Fruit fly (Drosophila melanogaster) whole organism, prepupa: ENCODE results near the gene Atat.

Experiments
- Blimp-1 ChIP-seq: fragments of 200-800 bp; sonication (Bioruptor generic); optimal IDR thresholded peaks from 3 replicates; lab custom pipeline; 2017; ENCODE audit warnings: missing biosample characterization, missing genetic modification characterization, mild to moderate bottlenecking, moderate library complexity, missing genetic modification reagents
- CG10631 ChIP-seq: fragments of 200-800 bp; sonication (Bioruptor generic); optimal IDR thresholded peaks from 2 replicates; lab custom pipeline; 2016; ENCODE audit warnings: missing biosample characterization, missing genetic modification characterization
- CG10669 ChIP-seq: fragments of 200-800 bp; sonication (Bioruptor generic); optimal IDR thresholded peaks from 3 replicates; lab custom pipeline; 2018; ENCODE audit warnings: missing biosample characterization, mild to moderate bottlenecking, missing genetic modification characterization, moderate library complexity
- CG11294 ChIP-seq: fragments of 200-800 bp; sonication (Bioruptor generic); IDR thresholded peaks from 2 replicates; pipeline ENCODE4 v1.3.6; 2022; ENCODE audit warnings: missing biosample characterization, missing genetic modification characterization
- CG11762 ChIP-seq: fragments of 200-800 bp; sonication (Bioruptor generic); optimal IDR thresholded peaks from 3 replicates; lab custom pipeline; 2016; ENCODE audit warnings: missing biosample characterization, missing genetic modification characterization; ENCODE audit not compliant: insufficient read depth
- CG15336 ChIP-seq: fragments of 200-800 bp; sonication (Bioruptor generic); IDR thresholded peaks from 2 replicates; pipeline ENCODE4 v1.3.6; 2022; ENCODE audit warnings: missing biosample characterization, missing genetic modification characterization
- CG1621 ChIP-seq: fragments of 200-800 bp; sonication (Bioruptor generic); optimal IDR thresholded peaks from 3 replicates; lab custom pipeline; 2018; ENCODE audit warnings: missing biosample characterization, mild to moderate bottlenecking, missing genetic modification characterization
- CG16779 ChIP-seq: fragments of 200-800 bp; sonication (Bioruptor generic); optimal IDR thresholded peaks from 3 replicates; lab custom pipeline; 2017; ENCODE audit warnings: missing biosample characterization, mild to moderate bottlenecking, missing genetic modification characterization
- CG3032 ChIP-seq: fragments of 200-800 bp; optimal IDR thresholded peaks from 2 replicates; lab custom pipeline; 2019; ENCODE audit warnings: missing biosample characterization, mild to moderate bottlenecking, missing genetic modification characterization, moderate library complexity
- CG31627 ChIP-seq: fragments of 200-800 bp; sonication (Bioruptor generic); optimal IDR thresholded peaks from 3 replicates; lab custom pipeline; 2016; ENCODE audit warnings: missing biosample characterization, missing genetic modification characterization
- CG34406 ChIP-seq: fragments of 200-800 bp; sonication (Bioruptor generic); optimal IDR thresholded peaks from 3 replicates; lab custom pipeline; 2016; ENCODE audit warnings: missing biosample characterization, missing genetic modification characterization
- CG3919 ChIP-seq: fragments of 200-800 bp; sonication (Bioruptor generic); optimal IDR thresholded peaks from 3 replicates; lab custom pipeline; 2016; ENCODE audit warnings: missing biosample characterization, missing genetic modification characterization
- CG6163 ChIP-seq: fragments of 200-800 bp; sonication (Bioruptor generic); IDR thresholded peaks from 3 replicates; pipeline ENCODE4 v1.3.6; 2022; ENCODE audit warnings: missing biosample characterization, missing genetic modification characterization
- CG6276 ChIP-seq: fragments of 200-800 bp; sonication (Bioruptor generic); optimal IDR thresholded peaks from 2 replicates; lab custom pipeline; 2017; ENCODE audit warnings: missing biosample characterization, mild to moderate bottlenecking, missing genetic modification characterization
- CG6808 ChIP-seq: fragments of 200-800 bp; sonication (Bioruptor generic); optimal IDR thresholded peaks from 3 replicates; lab custom pipeline; 2017; ENCODE audit warnings: missing biosample characterization, missing genetic modification characterization, mild to moderate bottlenecking, moderate library complexity, missing genetic modification reagents
- CG6854 ChIP-seq: fragments of 200-800 bp; sonication (Bioruptor generic); optimal IDR thresholded peaks from 2 replicates; lab custom pipeline; 2017; ENCODE audit warnings: missing biosample characterization, mild to moderate bottlenecking, missing genetic modification characterization
- CG8119 ChIP-seq: fragments of 200-800 bp; sonication (Bioruptor generic); IDR thresholded peaks from 3 replicates; pipeline ENCODE4 v1.3.6; 2022; ENCODE audit warnings: missing biosample characterization, missing genetic modification characterization
- CG8632 ChIP-seq: fragments of 200-800 bp; sonication (Bioruptor generic); optimal IDR thresholded peaks from 3 replicates; lab custom pipeline; 2016; ENCODE audit warnings: missing biosample characterization, missing genetic modification characterization
- CG9139 ChIP-seq: fragments of 200-800 bp; sonication (Bioruptor generic); optimal IDR thresholded peaks from 3 replicates; lab custom pipeline; 2017; ENCODE audit warnings: missing biosample characterization, mild to moderate bottlenecking, missing genetic modification characterization
- Eip75B ChIP-seq: fragments of 200-800 bp; sonication (Bioruptor generic); optimal IDR thresholded peaks from 3 replicates; lab custom pipeline; 2016; ENCODE audit warnings: missing biosample characterization, missing genetic modification characterization
- Eip78C ChIP-seq: fragments of 200-800 bp; sonication (Bioruptor generic); peaks from one replicate; lab custom pipeline; 2016; ENCODE audit warnings: missing biosample characterization, missing genetic modification characterization
- Ets96B ChIP-seq: fragments of 200-800 bp; optimal IDR thresholded peaks from 2 replicates; lab custom pipeline; 2019; ENCODE audit warnings: missing biosample characterization, mild to moderate bottlenecking, missing genetic modification characterization, moderate library complexity
- Gug ChIP-seq: fragments of 200-800 bp; sonication (Bioruptor generic); IDR thresholded peaks from 2 replicates; pipeline ENCODE4 v1.3.6; 2022; ENCODE audit warnings: missing biosample characterization, missing genetic modification characterization
- Hr38 ChIP-seq: sonication (Bioruptor generic); optimal IDR thresholded peaks from 2 replicates; lab custom pipeline; 2016; ENCODE audit warnings: missing biosample characterization, missing genetic modification characterization
- Hr4 ChIP-seq: fragments of 200-800 bp; sonication (Bioruptor generic); optimal IDR thresholded peaks from 3 replicates; lab custom pipeline; 2016; ENCODE audit warnings: missing biosample characterization, missing genetic modification characterization
- Lpt ChIP-seq: fragments of 200-800 bp; sonication (Bioruptor generic); optimal IDR thresholded peaks from 3 replicates; lab custom pipeline; 2016; ENCODE audit warnings: missing biosample characterization, missing genetic modification characterization
- Met ChIP-seq: fragments of 200-800 bp; sonication (Bioruptor generic); optimal IDR thresholded peaks from 3 replicates; lab custom pipeline; 2016; ENCODE audit warnings: missing biosample characterization, missing genetic modification characterization
- OdsH ChIP-seq: fragments of 200-800 bp; sonication (Bioruptor generic); optimal IDR thresholded peaks from 3 replicates; lab custom pipeline; 2016; ENCODE audit warnings: missing biosample characterization, missing genetic modification characterization
- Smox ChIP-seq: fragments of 200-800 bp; sonication (Bioruptor generic); optimal IDR thresholded peaks from 3 replicates; lab custom pipeline; 2016; ENCODE audit warnings: missing biosample characterization, missing genetic modification characterization
- Sox102F ChIP-seq: fragments of 200-800 bp; sonication (Bioruptor generic); optimal IDR thresholded peaks from 2 replicates; lab custom pipeline; 2016; ENCODE audit warnings: missing biosample characterization, mild to moderate bottlenecking, missing genetic modification characterization
- Sox14 ChIP-seq: fragments of 200-800 bp; sonication (Bioruptor generic); optimal IDR thresholded peaks from 3 replicates; lab custom pipeline; 2016; ENCODE audit warnings: missing biosample characterization, missing genetic modification characterization
- Sox15 ChIP-seq: fragments of 200-800 bp; sonication (Bioruptor generic); optimal IDR thresholded peaks from 3 replicates; lab custom pipeline; 2016; ENCODE audit warnings: missing biosample characterization, missing genetic modification characterization
- achi ChIP-seq: fragments of 200-800 bp; sonication (Bioruptor generic); optimal IDR thresholded peaks from 3 replicates; lab custom pipeline; 2016; ENCODE audit warnings: missing biosample characterization, missing genetic modification characterization
- dac ChIP-seq: fragments of 200-800 bp; sonication (Bioruptor generic); optimal IDR thresholded peaks from 2 replicates; lab custom pipeline; 2017; ENCODE audit warnings: missing biosample characterization, mild to moderate bottlenecking, missing genetic modification characterization
- dsx ChIP-seq: fragments of 200-800 bp; optimal IDR thresholded peaks from 3 replicates; lab custom pipeline; 2019; ENCODE audit warnings: missing biosample characterization, mild to moderate bottlenecking, missing genetic modification characterization, moderate library complexity; ENCODE audit not compliant: poor library complexity, severe bottlenecking
- eg ChIP-seq: fragments of 200-800 bp; sonication (Bioruptor generic); IDR thresholded peaks from 3 replicates; pipeline ENCODE4 v1.3.6; 2022; ENCODE audit warnings: missing biosample characterization, missing genetic modification characterization
- fd85E ChIP-seq: fragments of 200-800 bp; sonication (Bioruptor generic); optimal IDR thresholded peaks from 3 replicates; lab custom pipeline; 2016; ENCODE audit warnings: missing biosample characterization, missing genetic modification characterization
- net ChIP-seq: fragments of 200-800 bp; sonication (Bioruptor generic); optimal IDR thresholded peaks from 3 replicates; lab custom pipeline; 2016; ENCODE audit warnings: missing biosample characterization, missing genetic modification characterization
- pdm3 ChIP-seq: fragments of 200-800 bp; sonication (Bioruptor generic); optimal IDR thresholded peaks from 3 replicates; lab custom pipeline; 2016; ENCODE audit warnings: missing biosample characterization, missing genetic modification characterization
- spab ChIP-seq: fragments of 200-800 bp; sonication (Bioruptor generic); optimal IDR thresholded peaks from 2 replicates; lab custom pipeline; 2017; ENCODE audit warnings: missing biosample characterization, mild to moderate bottlenecking, missing genetic modification characterization, missing genetic modification reagents
- ss ChIP-seq, 2 experiments: fragments of 200-800 bp; sonication (Bioruptor generic); optimal IDR thresholded peaks; 2 replicates in 1 of 2; 3 replicates in 1 of 2; lab custom pipeline; 2017 to 2018; ENCODE audit warnings: mild to moderate bottlenecking in 2 of 2, missing biosample characterization in 2 of 2, missing genetic modification characterization in 2 of 2, moderate library complexity in 1 of 2
- svp ChIP-seq: fragments of 200-800 bp; sonication (Bioruptor generic); peaks from one replicate; lab custom pipeline; 2016; ENCODE audit warnings: missing biosample characterization, missing genetic modification characterization
- topi ChIP-seq: fragments of 200-800 bp; sonication (Bioruptor generic); optimal IDR thresholded peaks from 3 replicates; lab custom pipeline; 2016; ENCODE audit warnings: missing biosample characterization, missing genetic modification characterization
- vri ChIP-seq: fragments of 200-800 bp; sonication (Bioruptor generic); optimal IDR thresholded peaks from 3 replicates; lab custom pipeline; 2016; ENCODE audit warnings: missing biosample characterization, mild to moderate bottlenecking, missing genetic modification characterization

Atat gene

dm6 chr3L:9370907-9371365, 55.6 kb downstream of the Atat start, which contains the start of gene Fdx1 (continued):
- TF ChIP-seq CG6854 (GFP tag; lab: Kevin White, UChicago) = no peak
- TF ChIP-seq CG9139 (GFP tag; lab: Kevin White, UChicago) = no peak
- TF ChIP-seq CG10631 (GFP tag; lab: Kevin White, UChicago) = no peak
- TF ChIP-seq Eip75B (GFP tag; lab: Kevin White, UChicago) = peak; percentile 30
- peak; percentile 14 for TF ChIP-seq net
- TF ChIP-seq Hr4 (GFP tag; lab: Kevin White, UChicago) = no peak
- peak; percentile 33 for TF ChIP-seq topi (GFP tag; lab: Kevin White, UChicago)

DNA sequence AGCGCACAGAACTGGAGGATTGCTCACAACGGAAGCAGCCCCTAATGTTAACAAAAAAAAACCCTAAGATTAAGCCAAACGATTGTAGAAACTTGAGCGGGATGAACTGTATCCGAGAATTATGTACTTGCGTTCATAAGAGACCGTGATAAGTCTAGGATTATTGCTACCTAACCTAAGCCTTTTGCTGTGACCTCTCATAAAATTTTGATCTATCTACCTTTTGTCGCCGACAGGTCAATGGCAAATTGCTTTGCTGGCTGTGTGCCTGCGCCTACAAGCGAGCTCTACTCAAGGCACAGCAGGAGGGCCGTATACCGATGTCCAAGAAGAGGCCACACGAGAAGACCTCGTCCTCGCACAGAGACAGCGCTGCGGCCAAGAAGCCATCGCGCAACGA, 57.9 kb downstream of the Atat start:
- TF ChIP-seq svp (GFP tag; lab: Kevin White, UChicago) (peak; percentile 77), CG15336 (GFP tag; lab: Robert Waterston, UW) (no peak)

- TF ChIP-seq pdm3 (GFP tag; lab: Kevin White, UChicago) (no peak), ss (GFP tag; optimal IDR thresholded peaks at IDR 0.05; lab: Kevin White, UChicago) (peak; percentile 78 to 81), CG34406 (GFP tag; lab: Kevin White, UChicago) (peak; percentile 20), CG3032 (tag; lab: Kevin White, UChicago) (peak; percentile 8), CG8119 (peak; percentile 72; the same call in 2 of the 3 replicates), Eip78C (GFP tag; lab: Kevin White, UChicago) (peak; percentile 27), fd85E (GFP tag; lab: Kevin White, UChicago) (no peak), Lpt (GFP tag; lab: Kevin White, UChicago) (no peak), svp (GFP tag; lab: Kevin White, UChicago) (no peak), Hr38 (GFP tag; lab: Kevin White, UChicago) (no peak), spab (peak; percentile 59), OdsH (no peak), Ets96B (tag; lab: Kevin White, UChicago) (peak; percentile 24), Gug (GFP tag; lab: Robert Waterston, UW) (no peak), CG16779 (tag; lab: Kevin White, UChicago) (peak; percentile 84), CG8632 (no peak), CG6854 (GFP tag; lab: Kevin White, UChicago) (peak; percentile 54), CG10669 (GFP tag; lab: Kevin White, UChicago) (peak; percentile 46), Sox15 (GFP tag; lab: Kevin White, UChicago) (no peak), CG6276 (GFP tag; lab: Kevin White, UChicago) (peak; percentile 88), CG1621 (tag; lab: Kevin White, UChicago) (peak; percentile 41), CG31627 (no peak), dac (GFP tag; lab: Kevin White, UChicago) (peak; percentile 26), CG6163 (GFP tag; lab: Robert Waterston, UW) (peak; percentile 59; the same call in 1 of the 3 replicates), Sox102F (GFP tag; lab: Kevin White, UChicago) (no peak), dsx (GFP tag; lab: Kevin White, UChicago) (peak; percentile 41), CG15336 (GFP tag; lab: Robert Waterston, UW) (peak; percentile 72), CG11294 (GFP tag; lab: Robert Waterston, UW) (no peak), Smox (GFP tag; lab: Kevin White, UChicago) (no peak), Met (GFP tag; lab: Kevin White, UChicago) (no peak), net (no peak), Sox14 (GFP tag; lab: Kevin White, UChicago) (peak; percentile 30), CG11762 (GFP tag; lab: Kevin White, UChicago) (no peak), CG3919 (GFP tag; lab: Kevin White, UChicago) (no peak), CG6808 (GFP tag; lab: Kevin White, UChicago) (peak; percentile 77), vri (GFP tag; lab: Kevin White, UChicago) (no peak), eg (GFP tag; lab: Robert Waterston, UW) (peak; percentile 81), achi (no peak), CG9139 (GFP tag; lab: Kevin White, UChicago) (peak; percentile 84), Blimp-1 (GFP tag; lab: Kevin White, UChicago) (no peak)
Observed at dm6 chr3L:9367431-9367867, 59.1 kb downstream of the Atat start.
